Worm (Caenorhabditis elegans) whole organism, late embryonic: ENCODE data around the gene C27B7.9.

Experiments used
- F13H6.1 ChIP-seq: sonication (generic microtip); optimal IDR thresholded peaks from 2 replicates; lab custom pipeline; 2016; ENCODE audit warnings: missing genetic modification characterization, missing compliant biosample characterization
- T23F11.4 ChIP-seq: fragments of 200-800 bp; sonication (Bioruptor generic); optimal IDR thresholded peaks from 2 replicates; lab custom pipeline; 2018; ENCODE audit warnings: mild to moderate bottlenecking, missing genetic modification characterization, missing compliant biosample characterization
- ahr-1 ChIP-seq: sonication (generic microtip); optimal IDR thresholded peaks from 2 replicates; lab custom pipeline; 2016; ENCODE audit warnings: missing genetic modification characterization, missing compliant biosample characterization
- ceh-14 ChIP-seq: sonication (generic microtip); optimal IDR thresholded peaks from 2 replicates; lab custom pipeline; 2016; ENCODE audit warnings: missing genotype, missing genetic modification characterization, missing compliant biosample characterization
- ceh-18 ChIP-seq: sonication (generic microtip); optimal IDR thresholded peaks from 2 replicates; lab custom pipeline; 2016; ENCODE audit warnings: missing genetic modification characterization, missing compliant biosample characterization
- ceh-19 ChIP-seq: fragments of 200-800 bp; sonication (Bioruptor generic); optimal IDR thresholded peaks from 2 replicates; lab custom pipeline; 2018; ENCODE audit warnings: mild to moderate bottlenecking, missing genetic modification characterization, missing compliant biosample characterization
- ceh-24 ChIP-seq: sonication (generic microtip); optimal IDR thresholded peaks from 2 replicates; lab custom pipeline; 2016; ENCODE audit warnings: mild to moderate bottlenecking, missing genetic modification characterization, missing compliant biosample characterization
- ceh-31 ChIP-seq: sonication (generic microtip); optimal IDR thresholded peaks from 2 replicates; lab custom pipeline; 2016; ENCODE audit warnings: missing genetic modification characterization, missing compliant biosample characterization
- ceh-45 ChIP-seq: fragments of 200-800 bp; sonication (Bioruptor generic); IDR thresholded peaks from 2 replicates; pipeline ENCODE4 v1.3.6; 2022; ENCODE audit warnings: missing genetic modification reagents, missing genetic modification characterization, missing compliant biosample characterization
- ceh-48 ChIP-seq: sonication (generic microtip); optimal IDR thresholded peaks from 2 replicates; lab custom pipeline; 2016; ENCODE audit warnings: missing genetic modification characterization, inconsistent platforms, missing compliant biosample characterization
- ceh-6 ChIP-seq: fragments of 200-800 bp; sonication (Bioruptor generic); optimal IDR thresholded peaks from 2 replicates; lab custom pipeline; 2018; ENCODE audit warnings: mild to moderate bottlenecking, missing genetic modification characterization, missing compliant biosample characterization
- ceh-9 ChIP-seq: sonication (generic microtip); optimal IDR thresholded peaks from 2 replicates; lab custom pipeline; 2016; ENCODE audit warnings: mild to moderate bottlenecking, missing genetic modification characterization, inconsistent platforms, missing compliant biosample characterization
- elt-4 ChIP-seq: sonication (generic microtip); optimal IDR thresholded peaks from 2 replicates; lab custom pipeline; 2016; ENCODE audit warnings: missing genetic modification characterization, missing compliant biosample characterization
- ets-4 ChIP-seq: sonication (generic microtip); optimal IDR thresholded peaks from 2 replicates; lab custom pipeline; 2016; ENCODE audit warnings: missing genetic modification characterization, missing compliant biosample characterization
- fax-1 ChIP-seq: sonication (generic microtip); optimal IDR thresholded peaks from 2 replicates; lab custom pipeline; 2016; ENCODE audit warnings: missing genotype, missing genetic modification characterization, missing compliant biosample characterization
- fkh-10 ChIP-seq: fragments of 150-350 bp; optimal IDR thresholded peaks from 2 replicates; lab custom pipeline; 2014; ENCODE audit warnings: missing biosample characterization, missing genetic modification reagents, missing genetic modification characterization
- hlh-13 ChIP-seq: fragments of 200-800 bp; sonication (Bioruptor generic); optimal IDR thresholded peaks from 2 replicates; lab custom pipeline; 2018; ENCODE audit warnings: mild to moderate bottlenecking, missing genetic modification characterization, missing compliant biosample characterization
- hlh-15 ChIP-seq: sonication (generic microtip); optimal IDR thresholded peaks from 2 replicates; lab custom pipeline; 2016; ENCODE audit warnings: missing genetic modification characterization, missing compliant biosample characterization
- hlh-30 ChIP-seq: sonication (generic microtip); optimal IDR thresholded peaks from 2 replicates; lab custom pipeline; 2017; ENCODE audit warnings: antibody characterized with exemption, missing genetic modification characterization, missing compliant biosample characterization; ENCODE audit not compliant: insufficient read depth
- hlh-6 ChIP-seq: sonication (generic microtip); optimal IDR thresholded peaks from 2 replicates; lab custom pipeline; 2016; ENCODE audit warnings: missing genotype, missing genetic modification characterization, missing compliant biosample characterization
- hlh-8 ChIP-seq: sonication (generic microtip); optimal IDR thresholded peaks from 2 replicates; lab custom pipeline; 2016; ENCODE audit warnings: missing genotype, missing genetic modification characterization, missing compliant biosample characterization
- nfya-1 ChIP-seq: sonication (generic microtip); optimal IDR thresholded peaks from 2 replicates; lab custom pipeline; 2017; ENCODE audit warnings: missing genetic modification characterization, mild to moderate bottlenecking, missing compliant biosample characterization, antibody characterized with exemption, moderate library complexity
- pat-9 ChIP-seq: fragments of 200-800 bp; sonication (Bioruptor generic); optimal IDR thresholded peaks from 2 replicates; lab custom pipeline; 2018; ENCODE audit warnings: mild to moderate bottlenecking, missing genetic modification characterization, moderate library complexity, missing compliant biosample characterization
- ref-2 ChIP-seq: sonication (generic microtip); optimal IDR thresholded peaks from 2 replicates; lab custom pipeline; 2016; ENCODE audit warnings: missing genetic modification characterization, missing compliant biosample characterization
- rnt-1 ChIP-seq: sonication (generic microtip); optimal IDR thresholded peaks from 2 replicates; lab custom pipeline; 2016; ENCODE audit warnings: missing genetic modification characterization, missing compliant biosample characterization
- syd-9 ChIP-seq: sonication (generic microtip); optimal IDR thresholded peaks from 2 replicates; lab custom pipeline; 2016; ENCODE audit warnings: mild to moderate bottlenecking, missing genetic modification characterization, moderate library complexity, missing compliant biosample characterization
- tbx-2 ChIP-seq: sonication (generic microtip); optimal IDR thresholded peaks from 2 replicates; lab custom pipeline; 2016; ENCODE audit warnings: missing genetic modification characterization, missing compliant biosample characterization
- tbx-7 ChIP-seq: sonication (generic microtip); optimal IDR thresholded peaks from 2 replicates; lab custom pipeline; 2016; ENCODE audit warnings: missing genotype, missing genetic modification characterization, missing compliant biosample characterization
- ttx-3 ChIP-seq: sonication (generic microtip); optimal IDR thresholded peaks from 2 replicates; lab custom pipeline; 2016; ENCODE audit warnings: missing genetic modification reagents, missing genetic modification characterization, missing compliant biosample characterization
- unc-3 ChIP-seq, 2 experiments: fragments of 200-800 bp in 1 of 2; sonication (Bioruptor generic) in 1 of 2; sonication (generic microtip) in 1 of 2; conservative IDR thresholded peaks in 1 of 2; optimal IDR thresholded peaks in 1 of 2; 2 replicates each; pipeline versions ENCODE4 v1.3.6 to Lab custom; 2016 to 2022; ENCODE audit warnings: missing compliant biosample characterization in 2 of 2, missing genetic modification characterization in 2 of 2, missing genetic modification reagents in 1 of 2
- unc-42 ChIP-seq: sonication (generic microtip); optimal IDR thresholded peaks from 2 replicates; lab custom pipeline; 2016; ENCODE audit warnings: missing genotype, missing genetic modification characterization, missing compliant biosample characterization
- unc-55 ChIP-seq: sonication (generic microtip); optimal IDR thresholded peaks from 2 replicates; lab custom pipeline; 2017; ENCODE audit warnings: missing biosample characterization, missing genetic modification reagents, missing genetic modification characterization
- zip-5 ChIP-seq: sonication (generic microtip); optimal IDR thresholded peaks from 2 replicates; lab custom pipeline; 2016; ENCODE audit warnings: missing genetic modification characterization, missing compliant biosample characterization

C27B7.9 gene

DNA sequence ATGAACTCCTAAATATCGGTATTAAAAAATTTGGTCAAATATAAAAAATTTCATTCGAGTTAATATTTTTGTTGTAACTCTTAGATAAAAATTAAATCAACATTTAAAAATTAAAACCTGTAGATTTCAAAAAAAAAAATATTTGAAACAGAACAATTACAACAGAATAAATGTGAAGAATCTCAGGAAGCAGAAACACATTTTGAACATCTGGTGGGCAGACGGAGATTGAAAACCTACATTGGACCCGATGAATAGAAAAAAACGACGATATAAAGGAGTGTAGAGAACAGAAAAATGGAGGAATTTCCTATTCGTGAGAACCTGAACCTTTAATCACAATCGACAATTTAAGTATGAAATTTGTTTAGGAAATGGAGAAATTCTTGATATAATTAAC, 8.2 kb upstream of the C27B7.9 start:
- TF ChIP-seq hlh-8 (tag; lab: Kevin White, UChicago) = peak; percentile 61
- TF ChIP-seq ceh-24 (tag; lab: Kevin White, UChicago) = no peak
- no peak for TF ChIP-seq ets-4 (tag; lab: Kevin White, UChicago)
- TF ChIP-seq hlh-15 (tag; lab: Kevin White, UChicago) = no peak

DNA sequence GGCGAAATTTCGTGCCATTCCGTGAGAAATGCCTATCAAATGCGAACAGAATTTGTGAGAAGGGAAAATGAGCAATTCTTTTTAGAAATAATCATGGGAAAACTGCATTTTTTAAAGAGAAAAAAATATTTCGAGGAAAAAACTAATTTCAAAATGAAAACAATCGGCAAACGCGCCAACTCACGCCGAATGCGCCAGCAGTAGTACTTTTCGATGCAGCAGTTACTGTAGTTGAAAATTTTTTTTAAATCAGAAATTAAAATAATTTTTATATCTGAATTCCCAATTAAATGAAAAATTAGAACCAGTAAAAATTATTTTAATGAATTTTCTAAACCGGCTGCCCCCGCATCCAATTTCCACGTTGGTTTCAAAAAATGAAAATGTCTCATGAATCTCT, 7.5 kb upstream of the C27B7.9 start:
- TF ChIP-seq zip-5 (tag; lab: Kevin White, UChicago) (no peak), ets-4 (tag; lab: Kevin White, UChicago) (no peak), T23F11.4 (GFP tag; lab: Kevin White, UChicago) (no peak), ceh-48 (no peak), hlh-30 (tag; lab: Kevin White, UChicago) (no peak), syd-9 (tag; lab: Kevin White, UChicago) (no peak), unc-55 (GFP tag; lab: Kevin White, UChicago) (no peak), ceh-45 (GFP tag; lab: Robert Waterston, UW) (no peak), tbx-2 (no peak)

DNA sequence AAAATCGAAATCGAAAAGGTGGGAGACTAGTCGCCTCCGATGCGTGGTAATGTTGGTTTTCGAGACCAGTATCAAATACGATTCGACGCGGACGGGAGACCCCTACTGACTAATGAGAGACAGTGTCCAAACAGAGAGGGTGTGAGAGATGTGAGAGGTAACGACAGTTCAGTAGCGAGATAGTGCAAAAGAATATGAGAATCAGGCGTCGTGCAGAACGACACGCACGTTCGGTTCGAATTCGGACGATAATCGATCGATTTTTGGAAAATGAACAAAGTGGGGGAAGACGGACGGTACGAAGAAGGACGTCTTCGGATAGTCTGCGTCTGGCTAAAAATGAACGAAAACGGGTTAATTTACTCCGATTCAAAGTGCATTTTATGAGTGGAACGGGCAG, 6.0 kb upstream of the C27B7.9 start, which contains the start of gene D1046.16:
Gene D1046.16, plus strand, starts transcription at position 195 of the 400 bp plus-strand sequence.
- no peak for TF ChIP-seq ahr-1 (tag; lab: Kevin White, UChicago)
- no peak for TF ChIP-seq hlh-6 (tag; lab: Kevin White, UChicago)
- TF ChIP-seq ceh-14 (tag; lab: Kevin White, UChicago) = no peak
- TF ChIP-seq F13H6.1 (tag; lab: Kevin White, UChicago) = no peak
- no peak for TF ChIP-seq fax-1 (tag; lab: Kevin White, UChicago)
- TF ChIP-seq hlh-13 (GFP tag; lab: Kevin White, UChicago) = no peak
- TF ChIP-seq ceh-6 = no peak
- TF ChIP-seq rnt-1 (tag; lab: Kevin White, UChicago) = no peak
- no peak for TF ChIP-seq unc-3 (GFP tag; conservative IDR thresholded peaks at IDR 0.05; lab: Robert Waterston, UW)
- TF ChIP-seq unc-3 (tag; optimal IDR thresholded peaks at IDR 0.05; lab: Kevin White, UChicago) = no peak
- TF ChIP-seq tbx-2 = no peak
- TF ChIP-seq unc-42 = no peak
- peak; percentile 31 for TF ChIP-seq ref-2
- TF ChIP-seq pat-9 (tag; lab: Kevin White, UChicago) = no peak
- no peak for TF ChIP-seq fkh-10 (GFP tag; lab: Kevin White, UChicago)
- TF ChIP-seq ceh-31 (tag; lab: Kevin White, UChicago) = peak; percentile 20

DNA sequence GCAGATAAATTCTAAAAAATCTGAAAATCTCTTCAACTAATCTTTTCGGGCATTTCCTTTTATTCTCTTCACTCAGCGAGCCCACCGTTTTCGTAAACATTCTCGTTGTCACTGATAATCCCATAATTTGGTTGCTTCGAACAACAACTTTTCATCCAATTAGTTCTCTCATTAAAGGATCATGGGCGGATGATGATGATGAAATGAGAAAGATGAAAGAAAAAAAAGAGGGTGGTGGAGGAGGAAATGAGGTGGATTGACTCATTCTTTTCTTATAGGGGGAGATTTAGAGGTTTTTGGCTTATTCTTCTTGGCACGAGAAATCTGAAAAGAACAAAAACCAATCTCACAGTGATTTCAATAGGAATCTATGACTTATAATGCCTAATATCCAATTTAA, 5.3 kb upstream of the C27B7.9 start:
- peak; percentile 4 for TF ChIP-seq unc-42
- no peak for TF ChIP-seq tbx-7 (tag; lab: Kevin White, UChicago)
- TF ChIP-seq ceh-9 (tag; lab: Kevin White, UChicago) = no peak
- TF ChIP-seq ceh-19 (GFP tag; lab: Kevin White, UChicago) = no peak
- TF ChIP-seq ttx-3 = no peak

DNA sequence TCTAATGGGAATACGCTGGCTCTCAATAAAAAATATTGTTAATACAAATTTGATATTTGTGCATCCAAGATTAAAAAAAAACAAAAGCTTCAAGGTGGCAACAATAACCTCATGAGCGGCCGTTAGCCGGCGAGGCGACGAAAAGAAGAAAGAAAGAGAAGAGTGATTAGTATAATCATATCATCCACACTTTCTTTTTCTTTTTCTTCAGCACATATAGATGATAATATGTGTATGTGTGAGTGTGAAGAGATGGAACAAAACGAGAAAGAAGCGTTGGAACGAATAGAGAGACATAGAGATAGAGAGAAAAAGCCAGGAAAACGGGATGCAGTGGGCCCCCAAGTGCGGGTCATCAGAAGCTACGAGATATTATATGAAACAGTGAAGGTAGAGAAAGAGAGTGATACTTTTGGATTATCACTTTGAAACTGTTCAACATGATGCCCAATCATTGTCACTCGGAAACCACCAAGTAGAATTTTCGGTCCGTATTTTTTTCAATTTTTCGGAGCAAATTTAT, 4.4 kb upstream of the C27B7.9 start:
- TF ChIP-seq elt-4 (no peak), T23F11.4 (GFP tag; lab: Kevin White, UChicago) (no peak), unc-42 (peak; percentile 75), ceh-9 (tag; lab: Kevin White, UChicago) (no peak), nfya-1 (tag; lab: Kevin White, UChicago) (peak; percentile 45), ceh-18 (tag; lab: Kevin White, UChicago) (peak; percentile 20)
